Fruit fly (Drosophila melanogaster): ENCODE data around the gene Sik2.

dm6 chrX:2083678-2084162 is 22.0 kb upstream of the Sik2 start:
- TF ChIP-seq cic (GFP tag; optimal IDR thresholded peaks at IDR 0.05) (no peak), CG14711 (tag; optimal IDR thresholded peaks at IDR 0.05) (peak; percentile 9), CG12768 (GFP tag; optimal IDR thresholded peaks at IDR 0.05) (no peak), CG7101 (tag; optimal IDR thresholded peaks at IDR 0.05) (peak; percentile 48), Mnt (GFP tag; optimal IDR thresholded peaks at IDR 0.05) (peak; percentile 53), Hr96 (GFP tag; optimal IDR thresholded peaks at IDR 0.05) (no peak), kay (GFP tag; ENCODE audit: borderline replicate concordance) (no peak), ovo (GFP tag; optimal IDR thresholded peaks at IDR 0.05) (peak; percentile 45), CG33017 (tag; optimal IDR thresholded peaks at IDR 0.05) (no peak), Clk (GFP tag; optimal IDR thresholded peaks at IDR 0.05) (no peak)

Measured in whole organism, adult.